Fruit fly (Drosophila melanogaster) whole organism, embryonic: ENCODE data around the gene NetB.

ENCODE experiments used
- ATbp ChIP-seq: fragments of 200-800 bp; sonication (Bioruptor generic); optimal IDR thresholded peaks from 2 replicates; lab custom pipeline; 2017; ENCODE audit warnings: missing biosample characterization, mild to moderate bottlenecking, missing genetic modification characterization, missing genetic modification reagents
- CG10543 ChIP-seq: fragments of 200-800 bp; sonication (Bioruptor generic); optimal IDR thresholded peaks from 3 replicates; lab custom pipeline; 2017; ENCODE audit warnings: missing biosample characterization, mild to moderate bottlenecking, missing genetic modification characterization, moderate library complexity
- CG12219 ChIP-seq: fragments of 200-800 bp; sonication (Bioruptor generic); optimal IDR thresholded peaks from 3 replicates; lab custom pipeline; 2018; ENCODE audit warnings: missing biosample characterization, mild to moderate bottlenecking, missing genetic modification characterization
- CG13287 ChIP-seq: fragments of 200-800 bp; sonication (Bioruptor generic); IDR thresholded peaks from 2 replicates; pipeline ENCODE4 v1.3.6; 2022; ENCODE audit warnings: missing biosample characterization, missing genetic modification characterization; ENCODE audit not compliant: partially characterized antibody
- CG14014 ChIP-seq: fragments of 200-800 bp; sonication (Bioruptor generic); IDR thresholded peaks from 2 replicates; pipeline ENCODE4 v1.3.6; 2022; ENCODE audit warnings: missing biosample characterization, missing genetic modification characterization
- CG14860 ChIP-seq: fragments of 200-800 bp; sonication (Bioruptor generic); IDR thresholded peaks from 3 replicates; pipeline ENCODE4 v1.3.6; 2022; ENCODE audit warnings: missing biosample characterization, missing genetic modification characterization; ENCODE audit not compliant: partially characterized antibody
- CG16779 ChIP-seq: fragments of 200-800 bp; sonication (Bioruptor generic); IDR thresholded peaks from 2 replicates; pipeline ENCODE4 v1.3.6; 2022; ENCODE audit warnings: missing biosample characterization, missing genetic modification characterization
- CG16813 ChIP-seq: fragments of 200-800 bp; sonication (Bioruptor generic); IDR thresholded peaks from 3 replicates; pipeline ENCODE4 v1.3.6; 2022; ENCODE audit warnings: missing biosample characterization, missing genetic modification characterization; ENCODE audit not compliant: partially characterized antibody
- CG16863 ChIP-seq: fragments of 200-800 bp; sonication (Bioruptor generic); optimal IDR thresholded peaks from 3 replicates; lab custom pipeline; 2016; ENCODE audit warnings: missing biosample characterization, missing genetic modification characterization
- CG17359 ChIP-seq: fragments of 200-800 bp; sonication (Bioruptor generic); optimal IDR thresholded peaks from 3 replicates; lab custom pipeline; 2018; ENCODE audit warnings: missing biosample characterization, mild to moderate bottlenecking, missing genetic modification characterization, moderate library complexity
- CG17385 ChIP-seq: fragments of 200-800 bp; sonication (Bioruptor generic); optimal IDR thresholded peaks from 3 replicates; lab custom pipeline; 2018; ENCODE audit warnings: missing biosample characterization, mild to moderate bottlenecking, missing genetic modification characterization
- CG31365 ChIP-seq: fragments of 200-800 bp; sonication (Bioruptor generic); optimal IDR thresholded peaks from 2 replicates; lab custom pipeline; 2018; ENCODE audit warnings: missing biosample characterization, mild to moderate bottlenecking, missing genetic modification characterization
- CG34422 ChIP-seq: fragments of 200-800 bp; sonication (Bioruptor generic); IDR thresholded peaks from 3 replicates; pipeline ENCODE4 v1.3.6; 2022; ENCODE audit warnings: missing biosample characterization, missing genetic modification characterization
- CG4730 ChIP-seq: fragments of 200-800 bp; sonication (Bioruptor generic); IDR thresholded peaks from 2 replicates; pipeline ENCODE4 v1.3.6; 2022; ENCODE audit warnings: missing biosample characterization, missing genetic modification characterization
- CG4820 ChIP-seq: fragments of 200-800 bp; sonication (Bioruptor generic); optimal IDR thresholded peaks from 3 replicates; lab custom pipeline; 2016; ENCODE audit warnings: missing biosample characterization, missing genetic modification characterization
- CG7987 ChIP-seq: fragments of 200-800 bp; sonication (Bioruptor generic); optimal IDR thresholded peaks from 2 replicates; lab custom pipeline; 2018; ENCODE audit warnings: missing biosample characterization, mild to moderate bottlenecking, missing genetic modification characterization, moderate library complexity
- CG8290 ChIP-seq, 3 experiments: fragments of 200-800 bp; sonication (Bioruptor generic); optimal IDR thresholded peaks; 2 replicates each; lab custom pipeline; 2016 to 2019; ENCODE audit warnings: missing biosample characterization in 3 of 3, missing genetic modification characterization in 3 of 3, mild to moderate bottlenecking in 2 of 3, moderate library complexity in 1 of 3
- CG8359 ChIP-seq: fragments of 200-800 bp; sonication (Bioruptor generic); optimal IDR thresholded peaks from 2 replicates; lab custom pipeline; 2017; ENCODE audit warnings: missing biosample characterization, mild to moderate bottlenecking, missing genetic modification characterization, borderline replicate concordance
- Camta ChIP-seq: fragments of 200-800 bp; sonication (Bioruptor generic); optimal IDR thresholded peaks from 2 replicates; lab custom pipeline; 2016; ENCODE audit warnings: missing biosample characterization, missing genetic modification characterization
- Chrac-16 ChIP-seq: fragments of 200-800 bp; sonication (Bioruptor generic); optimal IDR thresholded peaks from 3 replicates; lab custom pipeline; 2016; ENCODE audit warnings: missing biosample characterization, missing genetic modification characterization
- D19B ChIP-seq: fragments of 200-800 bp; sonication (Bioruptor generic); optimal IDR thresholded peaks from 2 replicates; lab custom pipeline; 2017; ENCODE audit warnings: missing biosample characterization, mild to moderate bottlenecking, missing genetic modification characterization
- Ets65A ChIP-seq: fragments of 200-800 bp; sonication (Bioruptor generic); peaks from one replicate; lab custom pipeline; 2016; ENCODE audit warnings: missing biosample characterization, missing genetic modification characterization
- HLH4C ChIP-seq: fragments of 200-800 bp; sonication (Bioruptor generic); IDR thresholded peaks from 3 replicates; pipeline ENCODE4 v1.3.6; 2022; ENCODE audit warnings: missing biosample characterization, missing genetic modification characterization; ENCODE audit not compliant: partially characterized antibody
- Meics ChIP-seq: fragments of 200-800 bp; sonication (Bioruptor generic); optimal IDR thresholded peaks from 2 replicates; lab custom pipeline; 2017; ENCODE audit warnings: missing biosample characterization, mild to moderate bottlenecking, missing genetic modification characterization
- Neu2 ChIP-seq: fragments of 200-800 bp; sonication (Bioruptor generic); optimal IDR thresholded peaks from 3 replicates; lab custom pipeline; 2016; ENCODE audit warnings: missing biosample characterization, missing genetic modification characterization, borderline replicate concordance
- Opbp ChIP-seq: fragments of 200-800 bp; sonication (Bioruptor generic); IDR thresholded peaks from 3 replicates; pipeline ENCODE4 v1.3.6; 2022; ENCODE audit warnings: missing biosample characterization, missing genetic modification characterization; ENCODE audit not compliant: partially characterized antibody
- Ptx1 ChIP-seq: fragments of 200-800 bp; sonication (Bioruptor generic); IDR thresholded peaks from 2 replicates; pipeline ENCODE4 v1.3.6; 2022; ENCODE audit warnings: missing biosample characterization, missing genetic modification characterization
- Taf1 ChIP-seq: fragments of 200-800 bp; sonication (Bioruptor generic); IDR thresholded peaks from 2 replicates; pipeline ENCODE4 v1.3.6; 2022; ENCODE audit warnings: missing biosample characterization, missing genetic modification characterization
- Tbp ChIP-seq: fragments of >200 bp; optimal IDR thresholded peaks from 2 replicates; lab custom pipeline; 2018; ENCODE audit warnings: missing biosample characterization, missing genetic modification characterization
- Usf ChIP-seq: fragments of 200-800 bp; sonication (Bioruptor generic); optimal IDR thresholded peaks from 2 replicates; lab custom pipeline; 2017; ENCODE audit warnings: missing genotype, missing biosample characterization, missing genetic modification characterization
- YL-1 ChIP-seq: fragments of 200-800 bp; sonication (Bioruptor generic); optimal IDR thresholded peaks from 3 replicates; lab custom pipeline; 2017; ENCODE audit warnings: missing biosample characterization, mild to moderate bottlenecking, missing genetic modification characterization
- ab ChIP-seq: fragments of 200-800 bp; sonication (Bioruptor generic); optimal IDR thresholded peaks from 2 replicates; lab custom pipeline; 2016; ENCODE audit warnings: missing biosample characterization, missing genetic modification characterization
- ase ChIP-seq: fragments of 200-800 bp; sonication (Bioruptor generic); IDR thresholded peaks from 3 replicates; pipeline ENCODE4 v1.3.6; 2022; ENCODE audit warnings: missing biosample characterization, missing genetic modification characterization
- bowl ChIP-seq: fragments of 200-800 bp; sonication (Bioruptor generic); IDR thresholded peaks from 2 replicates; pipeline ENCODE4 v1.3.6; 2022; ENCODE audit warnings: missing biosample characterization, missing genetic modification characterization
- cad ChIP-seq: fragments of >200 bp; optimal IDR thresholded peaks from 2 replicates; lab custom pipeline; 2017; ENCODE audit warnings: missing biosample characterization, missing genetic modification characterization
- chm ChIP-seq: fragments of 200-800 bp; sonication (Bioruptor generic); IDR thresholded peaks from 2 replicates; pipeline ENCODE4 v1.3.6; 2022; ENCODE audit warnings: missing biosample characterization, missing genetic modification characterization
- da ChIP-seq: fragments of 200-800 bp; sonication (Bioruptor generic); optimal IDR thresholded peaks from 2 replicates; lab custom pipeline; 2016; ENCODE audit warnings: missing biosample characterization, missing genetic modification characterization
- dmrt99B ChIP-seq: fragments of 200-800 bp; sonication (Bioruptor generic); optimal IDR thresholded peaks from 2 replicates; lab custom pipeline; 2018; ENCODE audit warnings: missing biosample characterization, mild to moderate bottlenecking, missing genetic modification characterization, moderate library complexity
- fd102C ChIP-seq: fragments of 200-800 bp; sonication (Bioruptor generic); optimal IDR thresholded peaks from 2 replicates; lab custom pipeline; 2018; ENCODE audit warnings: missing biosample characterization, mild to moderate bottlenecking, missing genetic modification characterization, moderate library complexity
- fd96Cb ChIP-seq: fragments of 200-800 bp; sonication (Bioruptor generic); optimal IDR thresholded peaks from 2 replicates; lab custom pipeline; 2018; ENCODE audit warnings: missing biosample characterization, mild to moderate bottlenecking, missing genetic modification characterization, moderate library complexity
- jing ChIP-seq: fragments of 200-800 bp; sonication (Bioruptor generic); optimal IDR thresholded peaks from 2 replicates; lab custom pipeline; 2018; ENCODE audit warnings: missing biosample characterization, mild to moderate bottlenecking, missing genetic modification characterization
- knrl ChIP-seq: fragments of 200-800 bp; sonication (Bioruptor generic); IDR thresholded peaks from 3 replicates; pipeline ENCODE4 v1.3.6; 2022; ENCODE audit warnings: missing biosample characterization, missing genetic modification characterization; ENCODE audit not compliant: partially characterized antibody
- lbe ChIP-seq: fragments of 200-800 bp; sonication (Bioruptor generic); optimal IDR thresholded peaks from 2 replicates; lab custom pipeline; 2016; ENCODE audit warnings: missing biosample characterization, mild to moderate bottlenecking, missing genetic modification characterization
- lola ChIP-seq, 3 experiments: fragments of >200 bp in 2 of 3; fragments of 200-800 bp in 1 of 3; sonication (Bioruptor generic) in 1 of 3; optimal IDR thresholded peaks; 2 replicates each; lab custom pipeline; 2017 to 2019; ENCODE audit warnings: missing biosample characterization in 3 of 3, missing genetic modification characterization in 3 of 3, mild to moderate bottlenecking in 1 of 3, moderate library complexity in 1 of 3
- lov ChIP-seq, 2 experiments: fragments of 200-800 bp in 1 of 2; fragments of >200 bp in 1 of 2; sonication (Bioruptor generic) in 1 of 2; IDR thresholded peaks in 1 of 2; optimal IDR thresholded peaks in 1 of 2; 2 replicates in 1 of 2; 3 replicates in 1 of 2; pipeline versions ENCODE4 v1.3.6 to Lab custom; 2017 to 2022; ENCODE audit warnings: missing biosample characterization in 1 of 2, missing genetic modification characterization in 1 of 2
- luna ChIP-seq: fragments of 200-800 bp; sonication (Bioruptor generic); optimal IDR thresholded peaks from 2 replicates; lab custom pipeline; 2016; ENCODE audit warnings: missing biosample characterization, missing genetic modification characterization
- pho ChIP-seq: fragments of 200-800 bp; sonication (Bioruptor generic); optimal IDR thresholded peaks from 2 replicates; lab custom pipeline; 2016; ENCODE audit warnings: missing biosample characterization, missing genetic modification characterization
- sisA ChIP-seq: fragments of 200-800 bp; sonication (Bioruptor generic); IDR thresholded peaks from 2 replicates; pipeline ENCODE4 v1.3.6; 2022; ENCODE audit warnings: missing biosample characterization, missing genetic modification characterization
- tin ChIP-seq: fragments of 200-800 bp; sonication (Bioruptor generic); optimal IDR thresholded peaks from 3 replicates; lab custom pipeline; 2016; ENCODE audit warnings: missing biosample characterization, missing genetic modification characterization
- wdn ChIP-seq: fragments of 200-800 bp; sonication (Bioruptor generic); IDR thresholded peaks from 2 replicates; pipeline ENCODE4 v1.3.6; 2022; ENCODE audit warnings: missing biosample characterization, missing genetic modification characterization

NetB gene

DNA sequence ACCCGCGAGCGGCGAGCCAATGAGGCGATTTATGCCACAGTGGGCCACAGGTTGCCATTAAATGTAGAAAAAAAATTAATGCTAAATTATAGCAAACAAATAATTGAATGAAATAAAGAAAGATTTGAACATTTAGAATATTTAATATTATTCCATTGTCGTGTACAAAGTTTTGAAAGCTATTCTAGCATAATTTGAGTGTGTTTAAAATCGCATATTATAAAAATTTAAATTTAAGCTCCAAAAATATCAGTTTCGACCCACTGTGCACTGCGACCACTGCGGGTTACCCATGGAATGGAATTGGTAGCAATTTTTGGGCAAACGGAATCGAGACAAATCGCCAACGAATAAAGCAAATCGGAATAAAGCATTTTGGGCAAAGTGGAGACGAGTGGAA, 5.4 kb downstream of the NetB start (continued):
- TF ChIP-seq CG8359 (GFP tag; lab: Kevin White, UChicago), result peak; percentile 21
- TF ChIP-seq CG16813, result 0 out of 3 replicates have a peak, but pooled peaks have one; percentile 24
- no peak for TF ChIP-seq CG4730 (GFP tag; lab: Robert Waterston, UW)
- TF ChIP-seq CG17385 (GFP tag; lab: Kevin White, UChicago), result peak; percentile 39
- TF ChIP-seq chm (GFP tag; lab: Robert Waterston, UW), result no peak
- peak; percentile 62; the same call in 1 of the 3 replicates for TF ChIP-seq CG34422 (GFP tag; lab: Robert Waterston, UW)
- no peak for TF ChIP-seq wdn (GFP tag; lab: Robert Waterston, UW)
- TF ChIP-seq Taf1, result no peak
- no peak for TF ChIP-seq lbe
- TF ChIP-seq Tbp (GFP tag; lab: Kevin White, UChicago), result no peak
- TF ChIP-seq lov (optimal IDR thresholded peaks at IDR 0.05; lab: Kevin White, UChicago), result no peak
- no peak for TF ChIP-seq lov (GFP tag; IDR thresholded peaks at IDR 0.05; lab: Robert Waterston, UW)
- TF ChIP-seq CG13287, result no peak
- TF ChIP-seq D19B (GFP tag; lab: Kevin White, UChicago), result no peak
- no peak for TF ChIP-seq YL-1 (GFP tag; lab: Kevin White, UChicago)
- peak; percentile 54 for TF ChIP-seq CG17359
- TF ChIP-seq da (GFP tag; lab: Kevin White, UChicago), result no peak
- TF ChIP-seq CG31365, result no peak
- TF ChIP-seq tin (GFP tag; lab: Kevin White, UChicago), result peak; percentile 25
- TF ChIP-seq Camta (GFP tag; lab: Kevin White, UChicago), result no peak
- peak; percentile 65 for TF ChIP-seq dmrt99B (tag; lab: Kevin White, UChicago)
- no peak for TF ChIP-seq CG14860 (GFP tag; lab: Robert Waterston, UW)
- TF ChIP-seq Chrac-16 (GFP tag; lab: Kevin White, UChicago), result peak; percentile 34
- no peak for TF ChIP-seq cad
- TF ChIP-seq CG16779 (GFP tag; lab: Robert Waterston, UW), result no peak
- no peak for TF ChIP-seq CG14014
- TF ChIP-seq lola (GFP tag; optimal IDR thresholded peaks at IDR 0.05; lab: Kevin White, UChicago), result peak in 1 of 3 experiments; percentile 63
- no peak for TF ChIP-seq pho
- no peak for TF ChIP-seq Usf (GFP tag; lab: Kevin White, UChicago)
- peak; percentile 43 for TF ChIP-seq Meics (GFP tag; lab: Kevin White, UChicago)
- TF ChIP-seq ab (GFP tag; lab: Kevin White, UChicago), result no peak
- no peak for TF ChIP-seq Opbp (GFP tag; lab: Robert Waterston, UW)
- peak; percentile 4 for TF ChIP-seq jing (GFP tag; lab: Kevin White, UChicago)
- no peak for TF ChIP-seq ase
- no peak for TF ChIP-seq CG7987 (GFP tag; lab: Kevin White, UChicago)
- peak; percentile 33 for TF ChIP-seq CG4820 (GFP tag; lab: Kevin White, UChicago)
- TF ChIP-seq CG16863, result no peak
- TF ChIP-seq knrl (GFP tag; lab: Robert Waterston, UW), result no peak
- no peak for TF ChIP-seq fd102C (GFP tag; lab: Kevin White, UChicago)
- no peak for TF ChIP-seq CG8290 (GFP tag; optimal IDR thresholded peaks at IDR 0.05; lab: Kevin White, UChicago)
- TF ChIP-seq CG8290 (tag; optimal IDR thresholded peaks at IDR 0.05; lab: Kevin White, UChicago), result no peak
- TF ChIP-seq Ptx1 (GFP tag; lab: Robert Waterston, UW), result peak; percentile 54
- no peak for TF ChIP-seq luna (GFP tag; lab: Kevin White, UChicago)
- TF ChIP-seq Ets65A, result no peak
- peak; percentile 48 for TF ChIP-seq ATbp (GFP tag; lab: Kevin White, UChicago)
- TF ChIP-seq fd96Cb (tag; lab: Kevin White, UChicago), result peak; percentile 57
- TF ChIP-seq CG12219 (GFP tag; lab: Kevin White, UChicago), result peak; percentile 15
- peak; percentile 40; the same call in 1 of the 2 replicates for TF ChIP-seq sisA (GFP tag; lab: Robert Waterston, UW)
- no peak for TF ChIP-seq HLH4C
- TF ChIP-seq CG10543, result peak; percentile 8
- no peak for TF ChIP-seq Neu2 (GFP tag; lab: Kevin White, UChicago)
- TF ChIP-seq bowl (GFP tag; lab: Robert Waterston, UW), result no peak
